Fruit fly (Drosophila melanogaster): Measurements from ENCODE around the gene CG7772.

DNA sequence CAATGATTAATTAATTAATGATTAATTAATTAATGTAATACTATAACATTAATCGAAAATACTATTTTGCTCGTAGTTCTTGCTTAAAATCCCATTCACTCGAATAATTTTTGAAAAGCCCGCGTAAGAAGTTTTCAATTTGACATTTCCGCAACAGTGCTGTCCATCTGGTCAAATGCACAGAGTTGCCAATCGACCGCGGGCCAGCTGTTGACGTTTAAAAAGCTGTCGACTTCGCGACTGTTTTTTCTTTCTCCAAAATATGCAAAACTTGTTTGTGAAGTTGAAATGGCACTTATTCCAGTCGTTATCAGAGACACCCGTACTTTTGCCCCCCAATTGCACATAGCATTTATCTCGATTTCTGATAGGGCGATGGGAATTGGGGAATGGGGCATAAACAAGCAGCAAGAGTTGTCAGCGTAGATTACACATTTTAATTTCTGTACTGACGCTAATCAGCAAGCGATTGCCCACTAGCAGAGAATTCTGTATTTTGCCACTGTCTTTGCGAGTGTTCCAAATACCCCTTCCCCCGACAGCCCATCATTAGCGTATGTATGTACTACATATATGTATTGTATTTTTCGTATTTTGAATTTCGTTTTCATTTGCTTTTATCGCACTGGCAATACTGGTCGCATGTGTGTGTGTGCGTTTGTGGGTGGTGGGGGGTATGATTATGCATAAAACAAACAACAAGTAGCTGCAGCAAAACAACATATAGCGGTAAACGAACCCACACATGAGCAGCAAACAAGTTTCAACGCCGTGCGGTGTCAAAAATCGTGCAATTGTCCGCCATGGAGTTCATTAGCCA, 50.4 kb downstream of the CG7772 start, which contains the start of gene Srx:
- no peak for TF ChIP-seq pan (optimal IDR thresholded peaks at IDR 0.05)
- no peak for TF ChIP-seq usp (GFP tag; optimal IDR thresholded peaks at IDR 0.05)
- no peak for TF ChIP-seq psq (optimal IDR thresholded peaks at IDR 0.05)
- no peak for TF ChIP-seq Dll (optimal IDR thresholded peaks at IDR 0.05)
- no peak for TF ChIP-seq CG8478 (optimal IDR thresholded peaks at IDR 0.05)
